Worm (Caenorhabditis elegans) whole organism, L2 larva: ENCODE data around the gene let-754.

ENCODE experiments used
- F13H6.1 ChIP-seq: sonication (generic microtip); optimal IDR thresholded peaks from 2 replicates; lab custom pipeline; 2016; ENCODE audit warnings: missing genetic modification characterization, missing compliant biosample characterization
- ceh-16 ChIP-seq: fragments of 150-350 bp; optimal IDR thresholded peaks from 2 replicates; lab custom pipeline; 2014; ENCODE audit warnings: missing biosample characterization, missing genetic modification characterization
- elt-3 ChIP-seq: sonication (generic microtip); optimal IDR thresholded peaks from 2 replicates; lab custom pipeline; 2017; ENCODE audit warnings: missing biosample characterization, missing genetic modification characterization
- lin-13 ChIP-seq: fragments of 150-350 bp; optimal IDR thresholded peaks from 2 replicates; lab custom pipeline; 2014; ENCODE audit warnings: missing biosample characterization, missing genetic modification reagents, missing genetic modification characterization
- nhr-10 ChIP-seq: sonication (generic microtip); optimal IDR thresholded peaks from 2 replicates; lab custom pipeline; 2017; ENCODE audit warnings: missing biosample characterization, missing genetic modification characterization
- nhr-12 ChIP-seq: fragments of 150-350 bp; optimal IDR thresholded peaks from 2 replicates; lab custom pipeline; 2014; ENCODE audit warnings: missing biosample characterization, missing genetic modification characterization
- skn-1 ChIP-seq: sonication (generic microtip); optimal IDR thresholded peaks from 2 replicates; lab custom pipeline; 2017; ENCODE audit warnings: missing biosample characterization, missing genetic modification characterization
- sma-3 ChIP-seq: sonication (generic microtip); optimal IDR thresholded peaks from 2 replicates; lab custom pipeline; 2016; ENCODE audit warnings: missing genetic modification reagents, missing genetic modification characterization, missing compliant biosample characterization
- unc-39 ChIP-seq: fragments of 150-350 bp; optimal IDR thresholded peaks from 2 replicates; lab custom pipeline; 2014; ENCODE audit warnings: missing biosample characterization, missing genetic modification characterization
- ztf-4 ChIP-seq: fragments of 150-350 bp; optimal IDR thresholded peaks from 2 replicates; lab custom pipeline; 2014; ENCODE audit warnings: missing biosample characterization, missing genetic modification characterization

DNA sequence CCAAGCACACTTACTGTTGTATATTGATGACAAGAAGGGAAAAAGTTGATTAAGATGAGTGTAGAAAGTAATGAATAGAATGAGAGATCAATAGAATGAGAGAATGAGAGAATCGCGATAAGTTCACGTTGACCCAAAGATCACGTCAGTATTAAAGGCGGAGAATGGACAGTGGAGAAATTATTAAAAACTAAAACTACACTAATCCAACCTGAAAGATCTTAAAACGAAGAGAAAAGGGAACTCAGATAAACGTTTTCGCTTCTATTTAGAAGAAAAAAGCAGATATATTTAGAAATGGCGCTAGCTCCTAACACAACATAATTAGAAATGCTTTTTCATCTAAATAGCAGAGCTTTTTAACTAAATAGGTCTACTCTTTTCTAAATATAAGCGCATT, at the start of gene let-754:
- TF ChIP-seq F13H6.1 (tag; lab: Kevin White, UChicago) (no peak), ztf-4 (tag; lab: Kevin White, UChicago) (no peak), unc-39 (no peak), elt-3 (tag; lab: Kevin White, UChicago) (no peak), lin-13 (no peak), ceh-16 (tag; lab: Kevin White, UChicago) (no peak), sma-3 (GFP tag; lab: Kevin White, UChicago) (no peak), skn-1 (tag; lab: Kevin White, UChicago) (no peak), nhr-10 (tag; lab: Kevin White, UChicago) (no peak), nhr-12 (tag; lab: Kevin White, UChicago) (no peak)
